Fruit fly (Drosophila melanogaster) whole organism, embryonic: ENCODE measurements around the gene MtnC.
A peak's percentile ranks its signal among the peaks of the same experiment; 100 is the strongest.

Source experiments
- Adf1 ChIP-seq: fragments of 200-800 bp; sonication (Bioruptor generic); IDR thresholded peaks from 2 replicates; pipeline ENCODE4 v1.3.6; 2022; ENCODE audit warnings: missing biosample characterization, missing genetic modification characterization
- CG10209 ChIP-seq: fragments of 200-800 bp; sonication (Bioruptor generic); optimal IDR thresholded peaks from 3 replicates; lab custom pipeline; 2017; ENCODE audit warnings: missing biosample characterization, mild to moderate bottlenecking, missing genetic modification characterization, missing genetic modification reagents
- CG10267 ChIP-seq: fragments of 200-800 bp; sonication (Bioruptor generic); optimal IDR thresholded peaks from 2 replicates; lab custom pipeline; 2018; ENCODE audit warnings: missing biosample characterization, mild to moderate bottlenecking, missing genetic modification characterization, moderate library complexity
- CG10431 ChIP-seq: fragments of 200-800 bp; sonication (Bioruptor generic); optimal IDR thresholded peaks from 3 replicates; lab custom pipeline; 2018; ENCODE audit warnings: missing biosample characterization, mild to moderate bottlenecking, missing genetic modification characterization
- CG11456 ChIP-seq: fragments of 200-800 bp; sonication (Bioruptor generic); IDR thresholded peaks from 3 replicates; pipeline ENCODE4 v1.3.6; 2022; ENCODE audit warnings: missing biosample characterization, missing genetic modification characterization
- CG11504 ChIP-seq: fragments of 200-800 bp; sonication (Bioruptor generic); optimal IDR thresholded peaks from 3 replicates; lab custom pipeline; 2019; ENCODE audit warnings: missing biosample characterization, mild to moderate bottlenecking, missing genetic modification characterization, moderate library complexity
- CG12769 ChIP-seq: fragments of 200-800 bp; sonication (Bioruptor generic); optimal IDR thresholded peaks from 2 replicates; lab custom pipeline; 2019; ENCODE audit warnings: missing biosample characterization, mild to moderate bottlenecking, missing genetic modification characterization, moderate library complexity
- CG13424 ChIP-seq: fragments of 200-800 bp; sonication (Bioruptor generic); optimal IDR thresholded peaks from 2 replicates; lab custom pipeline; 2019; ENCODE audit warnings: missing biosample characterization, mild to moderate bottlenecking, missing genetic modification characterization, moderate library complexity
- CG13624 ChIP-seq: fragments of 200-800 bp; sonication (Bioruptor generic); optimal IDR thresholded peaks from 2 replicates; lab custom pipeline; 2016; ENCODE audit warnings: missing biosample characterization, missing genetic modification characterization
- CG16863 ChIP-seq: fragments of 200-800 bp; sonication (Bioruptor generic); optimal IDR thresholded peaks from 3 replicates; lab custom pipeline; 2016; ENCODE audit warnings: missing biosample characterization, missing genetic modification characterization
- CG17802 ChIP-seq: fragments of 200-800 bp; sonication (Bioruptor generic); optimal IDR thresholded peaks from 2 replicates; lab custom pipeline; 2018; ENCODE audit warnings: missing biosample characterization, mild to moderate bottlenecking, missing genetic modification characterization, moderate library complexity
- CG2889 ChIP-seq: fragments of 200-800 bp; sonication (Bioruptor generic); IDR thresholded peaks from 3 replicates; pipeline ENCODE4 v1.3.6; 2022; ENCODE audit warnings: missing biosample characterization, missing genetic modification characterization
- CG4328 ChIP-seq: fragments of 200-800 bp; sonication (Bioruptor generic); optimal IDR thresholded peaks from 3 replicates; lab custom pipeline; 2017; ENCODE audit warnings: missing biosample characterization, missing genetic modification reagents, missing genetic modification characterization
- CG4854 ChIP-seq: fragments of 200-800 bp; sonication (Bioruptor generic); optimal IDR thresholded peaks from 2 replicates; lab custom pipeline; 2016; ENCODE audit warnings: missing biosample characterization, missing genetic modification characterization, inconsistent platforms
- CG6791 ChIP-seq: fragments of 200-800 bp; sonication (Bioruptor generic); IDR thresholded peaks from 3 replicates; pipeline ENCODE4 v1.3.6; 2022; ENCODE audit warnings: missing biosample characterization, missing genetic modification characterization; ENCODE audit not compliant: partially characterized antibody
- CG7928 ChIP-seq: fragments of 200-800 bp; sonication (Bioruptor generic); optimal IDR thresholded peaks from 2 replicates; lab custom pipeline; 2017; ENCODE audit warnings: missing biosample characterization, mild to moderate bottlenecking, missing genetic modification characterization
- CHES-1-like ChIP-seq: fragments of 200-800 bp; sonication (Bioruptor generic); optimal IDR thresholded peaks from 2 replicates; lab custom pipeline; 2016; ENCODE audit warnings: missing biosample characterization, missing genetic modification characterization
- Chrac-16 ChIP-seq: fragments of 200-800 bp; sonication (Bioruptor generic); optimal IDR thresholded peaks from 3 replicates; lab custom pipeline; 2016; ENCODE audit warnings: missing biosample characterization, missing genetic modification characterization
- CrebB ChIP-seq: fragments of 200-800 bp; sonication (Bioruptor generic); optimal IDR thresholded peaks from 3 replicates; lab custom pipeline; 2018; ENCODE audit warnings: missing biosample characterization, mild to moderate bottlenecking, missing genetic modification characterization
- D ChIP-seq, 2 experiments: fragments of 200-800 bp in 1 of 2; fragments of >200 bp in 1 of 2; sonication (Bioruptor generic) in 1 of 2; optimal IDR thresholded peaks; 2 replicates in 1 of 2; 3 replicates in 1 of 2; lab custom pipeline; 2017; ENCODE audit warnings: mild to moderate bottlenecking in 1 of 2, missing biosample characterization in 1 of 2, missing genetic modification characterization in 1 of 2, missing genetic modification reagents in 1 of 2
- D19B ChIP-seq: fragments of 200-800 bp; sonication (Bioruptor generic); optimal IDR thresholded peaks from 2 replicates; lab custom pipeline; 2017; ENCODE audit warnings: missing biosample characterization, mild to moderate bottlenecking, missing genetic modification characterization
- Dip3 ChIP-seq: fragments of 200-800 bp; sonication (Bioruptor generic); optimal IDR thresholded peaks from 3 replicates; lab custom pipeline; 2016; ENCODE audit warnings: missing biosample characterization, missing genetic modification characterization
- E2f2 ChIP-seq: fragments of 200-800 bp; sonication (Bioruptor generic); IDR thresholded peaks from 2 replicates; pipeline ENCODE4 v1.3.6; 2022; ENCODE audit warnings: missing biosample characterization, missing genetic modification characterization
- Eip74EF ChIP-seq, 2 experiments: fragments of 200-800 bp in 1 of 2; fragments of >200 bp in 1 of 2; sonication (Bioruptor generic) in 1 of 2; optimal IDR thresholded peaks; 2 replicates each; lab custom pipeline; 2017 to 2019; ENCODE audit warnings: missing biosample characterization in 2 of 2, missing genetic modification characterization in 2 of 2, mild to moderate bottlenecking in 1 of 2, moderate library complexity in 1 of 2
- Ets65A ChIP-seq: fragments of 200-800 bp; sonication (Bioruptor generic); peaks from one replicate; lab custom pipeline; 2016; ENCODE audit warnings: missing biosample characterization, missing genetic modification characterization
- Lpt ChIP-seq: fragments of >200 bp; optimal IDR thresholded peaks from 2 replicates; lab custom pipeline; 2018; ENCODE audit warnings: missing biosample characterization, missing genetic modification characterization
- Max ChIP-seq: fragments of 200-800 bp; sonication (Bioruptor generic); optimal IDR thresholded peaks from 2 replicates; lab custom pipeline; 2016; ENCODE audit warnings: missing biosample characterization, mild to moderate bottlenecking, missing genetic modification characterization
- NFAT ChIP-seq: fragments of 200-800 bp; sonication (Bioruptor generic); IDR thresholded peaks from 2 replicates; pipeline ENCODE4 v1.3.6; 2022; ENCODE audit warnings: missing biosample characterization, missing genetic modification characterization
- NK7.1 ChIP-seq: fragments of 200-800 bp; sonication (Bioruptor generic); optimal IDR thresholded peaks from 3 replicates; lab custom pipeline; 2016; ENCODE audit warnings: missing biosample characterization, missing genetic modification characterization
- Nf-YB ChIP-seq: fragments of 200-800 bp; sonication (Bioruptor generic); optimal IDR thresholded peaks from 3 replicates; lab custom pipeline; 2019; ENCODE audit warnings: missing biosample characterization, mild to moderate bottlenecking, missing genetic modification characterization, moderate library complexity
- Oli ChIP-seq: fragments of 200-800 bp; sonication (Bioruptor generic); optimal IDR thresholded peaks from 2 replicates; lab custom pipeline; 2018; ENCODE audit warnings: missing biosample characterization, mild to moderate bottlenecking, missing genetic modification characterization, moderate library complexity
- Optix ChIP-seq: fragments of 200-800 bp; sonication (Bioruptor generic); IDR thresholded peaks from 3 replicates; pipeline ENCODE4 v1.3.6; 2022; ENCODE audit warnings: missing biosample characterization, missing genetic modification characterization
- Trl ChIP-seq, 3 experiments: fragments of >200 bp in 2 of 3; fragments of 200-800 bp in 1 of 3; sonication (Bioruptor generic) in 1 of 3; optimal IDR thresholded peaks; 2 replicates in 1 of 3; 3 replicates in 2 of 3; lab custom pipeline; 2016 to 2017; ENCODE audit warnings: missing biosample characterization in 1 of 3, missing genetic modification characterization in 1 of 3
- al ChIP-seq: fragments of 200-800 bp; sonication (Bioruptor generic); IDR thresholded peaks from 2 replicates; pipeline ENCODE4 v1.3.6; 2022; ENCODE audit warnings: missing biosample characterization, missing genetic modification characterization
- br ChIP-seq: fragments of >200 bp; optimal IDR thresholded peaks from 2 replicates; lab custom pipeline; 2017
- croc ChIP-seq: fragments of 200-800 bp; sonication (Bioruptor generic); conservative IDR thresholded peaks from 3 replicates; pipeline ENCODE4 v1.3.6; 2022; ENCODE audit warnings: missing biosample characterization, missing genetic modification characterization
- dati ChIP-seq: fragments of 200-800 bp; sonication (Bioruptor generic); IDR thresholded peaks from 2 replicates; pipeline ENCODE4 v1.3.6; 2022; ENCODE audit warnings: missing biosample characterization, missing genetic modification characterization
- dimm ChIP-seq: fragments of 200-800 bp; sonication (Bioruptor generic); IDR thresholded peaks from 2 replicates; pipeline ENCODE4 v1.3.6; 2022; ENCODE audit warnings: missing biosample characterization, missing genetic modification characterization
- dysf ChIP-seq: fragments of 200-800 bp; sonication (Bioruptor generic); IDR thresholded peaks from 3 replicates; pipeline ENCODE4 v1.3.6; 2022; ENCODE audit warnings: missing biosample characterization, missing genetic modification characterization
- en ChIP-seq: fragments of 200-800 bp; sonication (Bioruptor generic); optimal IDR thresholded peaks from 2 replicates; lab custom pipeline; 2016; ENCODE audit warnings: missing biosample characterization, missing genetic modification characterization
- gsb-n ChIP-seq: fragments of 200-800 bp; sonication (Bioruptor generic); optimal IDR thresholded peaks from 3 replicates; lab custom pipeline; 2018; ENCODE audit warnings: missing biosample characterization, mild to moderate bottlenecking, missing genetic modification characterization
- ind ChIP-seq: fragments of 200-800 bp; sonication (Bioruptor generic); optimal IDR thresholded peaks from 3 replicates; lab custom pipeline; 2016; ENCODE audit warnings: missing biosample characterization, missing genetic modification characterization
- klu ChIP-seq: fragments of 200-800 bp; sonication (Bioruptor generic); IDR thresholded peaks from 2 replicates; pipeline ENCODE4 v1.3.6; 2022; ENCODE audit warnings: missing biosample characterization, missing genetic modification characterization
- maf-S ChIP-seq: fragments of 200-800 bp; sonication (Bioruptor generic); optimal IDR thresholded peaks from 2 replicates; lab custom pipeline; 2016; ENCODE audit warnings: missing biosample characterization, missing genetic modification characterization
- mld ChIP-seq: fragments of 200-800 bp; sonication (Bioruptor generic); IDR thresholded peaks from 3 replicates; pipeline ENCODE4 v1.3.6; 2022; ENCODE audit warnings: missing biosample characterization, missing genetic modification characterization; ENCODE audit not compliant: partially characterized antibody
- nmo ChIP-seq: fragments of 200-800 bp; sonication (Bioruptor generic); optimal IDR thresholded peaks from 2 replicates; lab custom pipeline; 2018; ENCODE audit warnings: missing biosample characterization, mild to moderate bottlenecking, missing genetic modification characterization, moderate library complexity
- schlank ChIP-seq: fragments of 200-800 bp; sonication (Bioruptor generic); optimal IDR thresholded peaks from 2 replicates; lab custom pipeline; 2018; ENCODE audit warnings: missing biosample characterization, mild to moderate bottlenecking, missing genetic modification characterization
- sd ChIP-seq: fragments of 200-800 bp; sonication (Bioruptor generic); optimal IDR thresholded peaks from 3 replicates; lab custom pipeline; 2018; ENCODE audit warnings: missing biosample characterization, mild to moderate bottlenecking, missing genetic modification characterization, moderate library complexity
- slbo ChIP-seq: fragments of 200-800 bp; sonication (Bioruptor generic); IDR thresholded peaks from 2 replicates; pipeline ENCODE4 v1.3.6; 2022; ENCODE audit warnings: missing biosample characterization, missing genetic modification characterization
- ttk ChIP-seq: fragments of 200-800 bp; sonication (Bioruptor generic); IDR thresholded peaks from 2 replicates; pipeline ENCODE4 v2.1.2; 2022; ENCODE audit warnings: missing biosample characterization, missing genetic modification characterization
- wdn ChIP-seq: fragments of 200-800 bp; sonication (Bioruptor generic); IDR thresholded peaks from 2 replicates; pipeline ENCODE4 v1.3.6; 2022; ENCODE audit warnings: missing biosample characterization, missing genetic modification characterization

Gene MtnC

dm6 chr3R:20312838-20313237, 47.3 kb upstream of the MtnC start (continued):
- TF ChIP-seq D19B (GFP tag; lab: Kevin White, UChicago) (peak; percentile 29), CG11456 (GFP tag; lab: Robert Waterston, UW) (0 out of 3 replicates have a peak, but pooled peaks have one; percentile 27), CG6791 (no peak), schlank (tag; lab: Kevin White, UChicago) (no peak), ind (GFP tag; lab: Kevin White, UChicago) (peak; percentile 44), Dip3 (GFP tag; lab: Kevin White, UChicago) (peak; percentile 63), Chrac-16 (GFP tag; lab: Kevin White, UChicago) (no peak), klu (GFP tag; lab: Robert Waterston, UW) (no peak), dimm (GFP tag; lab: Robert Waterston, UW) (no peak), br (no peak), Eip74EF (GFP tag; optimal IDR thresholded peaks at IDR 0.05; lab: Kevin White, UChicago) (peak in 1 of 2 experiments; percentile 12), dysf (GFP tag; lab: Robert Waterston, UW) (peak; percentile 58; the same call in 2 of the 3 replicates), croc (no peak), Trl (optimal IDR thresholded peaks at IDR 0.05; lab: Kevin White, UChicago) (no peak), Trl (GFP tag; optimal IDR thresholded peaks at IDR 0.05; lab: Kevin White, UChicago) (no peak), wdn (no peak), CG11504 (peak; percentile 68), E2f2 (0 out of 2 replicates have a peak, but pooled peaks have one; percentile 15), slbo (peak; percentile 37; the same call in 1 of the 2 replicates), gsb-n (tag; lab: Kevin White, UChicago) (no peak), CG17802 (tag; lab: Kevin White, UChicago) (no peak), NK7.1 (GFP tag; lab: Kevin White, UChicago) (no peak), mld (GFP tag; lab: Robert Waterston, UW) (no peak), CG12769 (tag; lab: Kevin White, UChicago) (no peak), CG10267 (tag; lab: Kevin White, UChicago) (peak; percentile 30), CG4854 (peak; percentile 30), maf-S (GFP tag; lab: Kevin White, UChicago) (no peak), CG16863 (GFP tag; lab: Kevin White, UChicago) (no peak), CrebB (tag; lab: Kevin White, UChicago) (no peak), ttk (GFP tag; lab: Robert Waterston, UW) (no peak), sd (tag; lab: Kevin White, UChicago) (no peak), CG10209 (GFP tag; lab: Kevin White, UChicago) (no peak), Adf1 (GFP tag; lab: Robert Waterston, UW) (no peak), Lpt (GFP tag; lab: Kevin White, UChicago) (no peak), dati (GFP tag; lab: Robert Waterston, UW) (no peak), nmo (GFP tag; lab: Kevin White, UChicago) (peak; percentile 38), D (optimal IDR thresholded peaks at IDR 0.05; lab: Kevin White, UChicago) (no peak), D (GFP tag; optimal IDR thresholded peaks at IDR 0.05; lab: Kevin White, UChicago) (peak; percentile 6), CG13424 (tag; lab: Kevin White, UChicago) (no peak), CG10431 (no peak), en (GFP tag; lab: Kevin White, UChicago) (no peak), Ets65A (GFP tag; lab: Kevin White, UChicago) (no peak), CG7928 (no peak), CG4328 (GFP tag; lab: Kevin White, UChicago) (no peak), NFAT (GFP tag; lab: Robert Waterston, UW) (no peak), Max (GFP tag; lab: Kevin White, UChicago) (peak; percentile 70), al (GFP tag; lab: Robert Waterston, UW) (peak; percentile 27; the same call in 1 of the 2 replicates), CG2889 (GFP tag; lab: Robert Waterston, UW) (no peak), Oli (tag; lab: Kevin White, UChicago) (no peak), Optix (GFP tag; lab: Robert Waterston, UW) (no peak), CG13624 (GFP tag; lab: Kevin White, UChicago) (peak; percentile 19), Nf-YB (GFP tag; lab: Kevin White, UChicago) (no peak), CHES-1-like (GFP tag; lab: Kevin White, UChicago) (no peak)
